In the genomic region with DNA sequence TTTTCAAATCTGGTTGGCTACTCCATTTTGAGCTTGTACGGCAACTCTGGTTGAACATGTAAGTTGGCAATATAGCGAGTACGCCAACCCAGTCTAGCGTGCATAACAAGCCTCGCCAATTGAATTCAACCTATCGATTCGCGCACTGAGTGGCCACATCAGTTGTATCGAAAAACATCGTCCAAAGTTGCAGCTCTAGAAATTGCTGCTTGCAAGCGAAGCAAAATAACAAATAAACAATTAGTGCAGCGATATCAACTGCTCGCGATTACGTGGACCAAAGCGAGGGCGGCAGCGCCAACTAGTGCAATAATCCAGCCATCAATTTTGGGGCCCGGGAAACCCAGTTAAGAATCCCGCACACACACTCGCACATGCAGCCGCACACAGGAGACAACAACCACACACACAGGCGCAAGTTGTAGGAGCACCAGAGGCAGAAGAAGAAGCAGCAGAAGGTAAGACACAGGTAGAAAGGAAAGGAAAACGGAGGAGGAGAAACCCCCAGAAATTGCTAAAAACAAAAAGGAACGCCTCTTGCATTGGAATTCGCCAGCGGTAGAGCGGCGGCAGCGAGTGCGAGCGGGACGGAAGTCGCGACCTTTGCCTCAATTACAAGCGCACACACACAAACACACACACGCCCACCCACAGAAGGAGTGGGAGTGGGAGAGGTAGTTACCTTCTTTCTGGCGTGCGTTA, we compare ENCODE assay signal across 3 fruit fly cellular contexts.
A peak's percentile ranks its signal among the peaks of the same experiment; 100 is the strongest.
TF ChIP-seq lines count a peak whose summit lies in the region.

No protein-coding gene starts in this region.

TF ChIP-seq in whole organism, adult, 20 proteins besides CTCF, POLR2A, EP300 and RAD21 (continued from another document):
- TF ChIP-seq Mnt (GFP tag; optimal IDR thresholded peaks at IDR 0.05; lab: Kevin White, UChicago) = peak; percentile 26
- TF ChIP-seq CG5204 (GFP tag; optimal IDR thresholded peaks at IDR 0.05; lab: Kevin White, UChicago) = no peak
- no peak for TF ChIP-seq CG11617 (GFP tag; optimal IDR thresholded peaks at IDR 0.05; lab: Kevin White, UChicago)
- no peak for TF ChIP-seq CG7045 (GFP tag; optimal IDR thresholded peaks at IDR 0.05; lab: Kevin White, UChicago)
- TF ChIP-seq CG1620 (GFP tag; optimal IDR thresholded peaks at IDR 0.05; lab: Kevin White, UChicago) = peak; percentile 32

TF ChIP-seq in whole organism, embryonic, 481 proteins besides CTCF, POLR2A, EP300 and RAD21 (continued from another document and continues in another):
- peak; percentile 29 for TF ChIP-seq her (GFP tag; optimal IDR thresholded peaks at IDR 0.05; lab: Kevin White, UChicago)
- peak; percentile 38 for TF ChIP-seq mam (GFP tag; optimal IDR thresholded peaks at IDR 0.05; lab: Kevin White, UChicago)
- TF ChIP-seq da (GFP tag; optimal IDR thresholded peaks at IDR 0.05; lab: Kevin White, UChicago) = no peak
- TF ChIP-seq CG18764 (GFP tag; optimal IDR thresholded peaks at IDR 0.05; lab: Kevin White, UChicago) = peak; percentile 19
- no peak for TF ChIP-seq Atf-2 (GFP tag; optimal IDR thresholded peaks at IDR 0.05; lab: Kevin White, UChicago)
- TF ChIP-seq HmgZ (tag; optimal IDR thresholded peaks at IDR 0.05; lab: Kevin White, UChicago) = peak; percentile 82
- TF ChIP-seq ap (GFP tag; IDR thresholded peaks at IDR 0.05; lab: Robert Waterston, UW) = no peak
- TF ChIP-seq CG11456 (GFP tag; IDR thresholded peaks at IDR 0.05; lab: Robert Waterston, UW) = no peak
- no peak for TF ChIP-seq Nf-YA (GFP tag; IDR thresholded peaks at IDR 0.05; lab: Robert Waterston, UW)
- no peak for TF ChIP-seq fd3F (GFP tag; optimal IDR thresholded peaks at IDR 0.05; lab: Kevin White, UChicago)
- TF ChIP-seq CG6175 (GFP tag; IDR thresholded peaks at IDR 0.05; lab: Robert Waterston, UW) = no peak
- peak; percentile 53 for TF ChIP-seq zen (tag; optimal IDR thresholded peaks at IDR 0.05; lab: Kevin White, UChicago)
- no peak for TF ChIP-seq pum (GFP tag; optimal IDR thresholded peaks at IDR 0.05; lab: Kevin White, UChicago)
- TF ChIP-seq CG10147 (GFP tag; optimal IDR thresholded peaks at IDR 0.05; lab: Kevin White, UChicago) = no peak
- no peak for TF ChIP-seq HLH3B (GFP tag; IDR thresholded peaks at IDR 0.05; lab: Robert Waterston, UW)
- TF ChIP-seq Side (GFP tag; optimal IDR thresholded peaks at IDR 0.05; lab: Kevin White, UChicago) = peak; percentile 11
- TF ChIP-seq CG5245 (GFP tag; optimal IDR thresholded peaks at IDR 0.05; lab: Kevin White, UChicago) = no peak
- no peak for TF ChIP-seq CG3281 (GFP tag; optimal IDR thresholded peaks at IDR 0.05; lab: Kevin White, UChicago)
- TF ChIP-seq CG12942 (GFP tag; optimal IDR thresholded peaks at IDR 0.05; lab: Kevin White, UChicago) = no peak
- 0 out of 3 replicates have a peak, but pooled peaks have one; percentile 42 for TF ChIP-seq ken (GFP tag; IDR thresholded peaks at IDR 0.05; lab: Robert Waterston, UW)
- peak; percentile 10 for TF ChIP-seq shn (GFP tag; optimal IDR thresholded peaks at IDR 0.05; lab: Kevin White, UChicago)
- TF ChIP-seq dan (GFP tag; IDR thresholded peaks at IDR 0.05; lab: Robert Waterston, UW) = no peak
- TF ChIP-seq inv (GFP tag; IDR thresholded peaks at IDR 0.05; lab: Robert Waterston, UW; ENCODE audit: partially characterized antibody) = peak; percentile 94
- TF ChIP-seq fru (optimal IDR thresholded peaks at IDR 0.05; lab: Kevin White, UChicago) = no peak
- TF ChIP-seq Max (GFP tag; optimal IDR thresholded peaks at IDR 0.05; lab: Kevin White, UChicago) = peak; percentile 29
- TF ChIP-seq jumu (GFP tag; optimal IDR thresholded peaks at IDR 0.05; lab: Kevin White, UChicago) = peak; percentile 26
- no peak for TF ChIP-seq CG10209 (GFP tag; optimal IDR thresholded peaks at IDR 0.05; lab: Kevin White, UChicago)
- TF ChIP-seq CG12104 (GFP tag; optimal IDR thresholded peaks at IDR 0.05; lab: Kevin White, UChicago) = peak; percentile 5
- TF ChIP-seq aop (GFP tag; IDR thresholded peaks at IDR 0.05; lab: Robert Waterston, UW) = no peak
- TF ChIP-seq CG34422 (GFP tag; IDR thresholded peaks at IDR 0.05; lab: Robert Waterston, UW) = peak; percentile 74; the same call in 2 of the 3 replicates
- no peak for TF ChIP-seq C15 (GFP tag; IDR thresholded peaks at IDR 0.05; lab: Robert Waterston, UW)
- peak; percentile 24 for TF ChIP-seq chn (GFP tag; optimal IDR thresholded peaks at IDR 0.05; lab: Kevin White, UChicago)
- TF ChIP-seq danr (GFP tag; IDR thresholded peaks at IDR 0.05; lab: Robert Waterston, UW) = no peak
- TF ChIP-seq Ada2b (GFP tag; IDR thresholded peaks at IDR 0.05; lab: Robert Waterston, UW) = no peak
- TF ChIP-seq dmrt99B (tag; optimal IDR thresholded peaks at IDR 0.05; lab: Kevin White, UChicago) = no peak
- no peak for TF ChIP-seq CG8290 (GFP tag; optimal IDR thresholded peaks at IDR 0.05; lab: Kevin White, UChicago)
- TF ChIP-seq CG8290 (tag; optimal IDR thresholded peaks at IDR 0.05; lab: Kevin White, UChicago) = no peak
- no peak for TF ChIP-seq Trl (optimal IDR thresholded peaks at IDR 0.05; lab: Kevin White, UChicago)
- peak; percentile 4 for TF ChIP-seq Trl (GFP tag; optimal IDR thresholded peaks at IDR 0.05; lab: Kevin White, UChicago)
- no peak for TF ChIP-seq Eip74EF (GFP tag; optimal IDR thresholded peaks at IDR 0.05; lab: Kevin White, UChicago)
- peak; percentile 82 for TF ChIP-seq sna (GFP tag; IDR thresholded peaks at IDR 0.05; lab: Robert Waterston, UW; ENCODE audit: partially characterized antibody)
- peak; percentile 97 for TF ChIP-seq amos (GFP tag; IDR thresholded peaks at IDR 0.05; lab: Robert Waterston, UW; ENCODE audit: partially characterized antibody)
- peak; percentile 45 for TF ChIP-seq CG1647 (GFP tag; optimal IDR thresholded peaks at IDR 0.05; lab: Kevin White, UChicago)
- TF ChIP-seq Gug (GFP tag; IDR thresholded peaks at IDR 0.05; lab: Robert Waterston, UW) = peak; percentile 40; the same call in 1 of the 4 replicates
- no peak for TF ChIP-seq schlank (tag; optimal IDR thresholded peaks at IDR 0.05; lab: Kevin White, UChicago)
- TF ChIP-seq prd (optimal IDR thresholded peaks at IDR 0.05; lab: Kevin White, UChicago) = no peak
- TF ChIP-seq prd (GFP tag; IDR thresholded peaks at IDR 0.05; lab: Robert Waterston, UW) = peak; percentile 41; the same call in 1 of the 3 replicates
- no peak for TF ChIP-seq CG13424 (tag; optimal IDR thresholded peaks at IDR 0.05; lab: Kevin White, UChicago)
- no peak for TF ChIP-seq CG30431 (GFP tag; optimal IDR thresholded peaks at IDR 0.05; lab: Kevin White, UChicago)
- peak; percentile 84 for TF ChIP-seq ato (GFP tag; IDR thresholded peaks at IDR 0.05; lab: Robert Waterston, UW; ENCODE audit: partially characterized antibody)
- no peak for TF ChIP-seq tin (GFP tag; optimal IDR thresholded peaks at IDR 0.05; lab: Kevin White, UChicago)
- no peak for TF ChIP-seq CG4404 (GFP tag; IDR thresholded peaks at IDR 0.05; lab: Robert Waterston, UW)
- TF ChIP-seq CG17568 (GFP tag; optimal IDR thresholded peaks at IDR 0.05; lab: Kevin White, UChicago) = no peak
- peak; percentile 56 for TF ChIP-seq nom (GFP tag; optimal IDR thresholded peaks at IDR 0.05; lab: Kevin White, UChicago)
- peak; percentile 59 for TF ChIP-seq YL-1 (GFP tag; optimal IDR thresholded peaks at IDR 0.05; lab: Kevin White, UChicago)
- peak; percentile 80 for TF ChIP-seq Elba2 (GFP tag; optimal IDR thresholded peaks at IDR 0.05; lab: Kevin White, UChicago)
- TF ChIP-seq CG2129 (GFP tag; IDR thresholded peaks at IDR 0.05; lab: Robert Waterston, UW; ENCODE audit: partially characterized antibody) = peak; percentile 88
- TF ChIP-seq dysf (GFP tag; IDR thresholded peaks at IDR 0.05; lab: Robert Waterston, UW) = 0 out of 3 replicates have a peak, but pooled peaks have one; percentile 33
- TF ChIP-seq CG10959 (GFP tag; IDR thresholded peaks at IDR 0.05; lab: Robert Waterston, UW) = no peak

TF ChIP-seq in whole organism, prepupa, 60 proteins besides CTCF, POLR2A, EP300 and RAD21 (continued from another document):
- TF ChIP-seq Hr39 (GFP tag; optimal IDR thresholded peaks at IDR 0.05; lab: Kevin White, UChicago) = peak; percentile 21
- TF ChIP-seq ss (GFP tag; optimal IDR thresholded peaks at IDR 0.05; lab: Kevin White, UChicago) = peak; percentile 54 to 65
- no peak for TF ChIP-seq Smox (GFP tag; optimal IDR thresholded peaks at IDR 0.05; lab: Kevin White, UChicago)
- TF ChIP-seq acj6 (GFP tag; optimal IDR thresholded peaks at IDR 0.05; lab: Kevin White, UChicago) = no peak
- no peak for TF ChIP-seq cyc (GFP tag; optimal IDR thresholded peaks at IDR 0.05; lab: Kevin White, UChicago)
- TF ChIP-seq Eip93F (GFP tag; optimal IDR thresholded peaks at IDR 0.05; lab: Kevin White, UChicago) = no peak
- no peak for TF ChIP-seq Ets21C (GFP tag; optimal IDR thresholded peaks at IDR 0.05; lab: Kevin White, UChicago)
- TF ChIP-seq Sox14 (GFP tag; optimal IDR thresholded peaks at IDR 0.05; lab: Kevin White, UChicago) = no peak
- TF ChIP-seq fd85E (GFP tag; optimal IDR thresholded peaks at IDR 0.05; lab: Kevin White, UChicago) = no peak
- TF ChIP-seq CG10631 (GFP tag; optimal IDR thresholded peaks at IDR 0.05; lab: Kevin White, UChicago) = no peak
- TF ChIP-seq Gug (GFP tag; IDR thresholded peaks at IDR 0.05; lab: Robert Waterston, UW) = no peak
- no peak for TF ChIP-seq vri (GFP tag; optimal IDR thresholded peaks at IDR 0.05; lab: Kevin White, UChicago)
- peak; percentile 37 for TF ChIP-seq net (GFP tag; optimal IDR thresholded peaks at IDR 0.05; lab: Kevin White, UChicago)
- no peak for TF ChIP-seq CG31627 (GFP tag; optimal IDR thresholded peaks at IDR 0.05; lab: Kevin White, UChicago)
- TF ChIP-seq achi (GFP tag; optimal IDR thresholded peaks at IDR 0.05; lab: Kevin White, UChicago) = no peak
- no peak for TF ChIP-seq fkh (GFP tag; optimal IDR thresholded peaks at IDR 0.05; lab: Kevin White, UChicago)
- TF ChIP-seq CG6854 (GFP tag; optimal IDR thresholded peaks at IDR 0.05; lab: Kevin White, UChicago) = peak; percentile 49
- TF ChIP-seq CG8632 (GFP tag; optimal IDR thresholded peaks at IDR 0.05; lab: Kevin White, UChicago) = no peak
- no peak for TF ChIP-seq Sox102F (GFP tag; optimal IDR thresholded peaks at IDR 0.05; lab: Kevin White, UChicago)
- no peak for TF ChIP-seq CG3032 (tag; optimal IDR thresholded peaks at IDR 0.05; lab: Kevin White, UChicago)
- no peak for TF ChIP-seq Sox15 (GFP tag; optimal IDR thresholded peaks at IDR 0.05; lab: Kevin White, UChicago)
- no peak for TF ChIP-seq Ets96B (tag; optimal IDR thresholded peaks at IDR 0.05; lab: Kevin White, UChicago)
- no peak for TF ChIP-seq CG16779 (tag; optimal IDR thresholded peaks at IDR 0.05; lab: Kevin White, UChicago)
- no peak for TF ChIP-seq dac (GFP tag; optimal IDR thresholded peaks at IDR 0.05; lab: Kevin White, UChicago)
- no peak for TF ChIP-seq Met (GFP tag; optimal IDR thresholded peaks at IDR 0.05; lab: Kevin White, UChicago)
- TF ChIP-seq dsx (GFP tag; optimal IDR thresholded peaks at IDR 0.05; lab: Kevin White, UChicago; ENCODE audit: poor library complexity, severe bottlenecking) = no peak
- no peak for TF ChIP-seq salr (GFP tag; optimal IDR thresholded peaks at IDR 0.05; lab: Kevin White, UChicago)
- TF ChIP-seq OdsH (GFP tag; optimal IDR thresholded peaks at IDR 0.05; lab: Kevin White, UChicago) = no peak
- TF ChIP-seq CG15336 (GFP tag; IDR thresholded peaks at IDR 0.05; lab: Robert Waterston, UW) = no peak
- TF ChIP-seq esn (GFP tag; optimal IDR thresholded peaks at IDR 0.05; lab: Kevin White, UChicago) = peak; percentile 3
- no peak for TF ChIP-seq CG7368 (GFP tag; optimal IDR thresholded peaks at IDR 0.05; lab: Kevin White, UChicago)
